Worm (Caenorhabditis elegans): ENCODE results near the gene R09F10.8.

ce11 chrX:8350984-8351383 lies 24.7 kb upstream of the R09F10.8 start, which contains the start of gene npr-28:
- no peak for TF ChIP-seq lsy-2 (tag; optimal IDR thresholded peaks at IDR 0.05)
- TF ChIP-seq unc-62 (GFP tag; optimal IDR thresholded peaks at IDR 0.05), result no peak
